Worm (Caenorhabditis elegans) whole organism, L1 larva: Measurements from ENCODE around the gene srsx-34.

Source experiments
- C04F5.9 ChIP-seq: sonication (generic microtip); optimal IDR thresholded peaks from 2 replicates; lab custom pipeline; 2016; ENCODE audit warnings: missing genetic modification characterization, missing compliant biosample characterization
- C16A3.4 ChIP-seq: fragments of 150-350 bp; optimal IDR thresholded peaks from 2 replicates; lab custom pipeline; 2014; ENCODE audit warnings: missing biosample characterization, missing genetic modification characterization
- F16B12.6 ChIP-seq: fragments of 150-350 bp; optimal IDR thresholded peaks from 2 replicates; lab custom pipeline; 2014; ENCODE audit warnings: missing biosample characterization, missing genetic modification characterization
- Y116A8C.19 ChIP-seq: sonication (generic microtip); optimal IDR thresholded peaks from 2 replicates; lab custom pipeline; 2016; ENCODE audit warnings: missing compliant biosample characterization, missing genetic modification characterization, borderline replicate concordance
- aha-1 ChIP-seq: fragments of 150-350 bp; optimal IDR thresholded peaks from 2 replicates; lab custom pipeline; 2014; ENCODE audit warnings: missing biosample characterization, missing genetic modification characterization
- ceh-82 ChIP-seq, 3 experiments: fragments of 150-350 bp in 1 of 3; sonication (generic microtip) in 2 of 3; optimal IDR thresholded peaks; 2 replicates each; lab custom pipeline; 2014 to 2017; ENCODE audit warnings: missing biosample characterization in 3 of 3, missing genetic modification characterization in 3 of 3
- ceh-88 ChIP-seq: fragments of 200-800 bp; sonication (Bioruptor generic); IDR thresholded peaks from 2 replicates; pipeline ENCODE4 v1.3.6; 2022; ENCODE audit warnings: missing genetic modification characterization, missing compliant biosample characterization
- ceh-90 ChIP-seq: sonication (generic microtip); optimal IDR thresholded peaks from 2 replicates; lab custom pipeline; 2016; ENCODE audit warnings: missing genetic modification characterization, missing compliant biosample characterization
- dpl-1 ChIP-seq, 3 experiments: fragments of 150-350 bp in 2 of 3; sonication (generic microtip) in 1 of 3; optimal IDR thresholded peaks; 2 replicates each; lab custom pipeline; 2014 to 2017; ENCODE audit warnings: missing biosample characterization in 3 of 3, missing genetic modification characterization in 3 of 3, missing genetic modification reagents in 3 of 3
- dsc-1 ChIP-seq: sonication (generic microtip); optimal IDR thresholded peaks from 2 replicates; lab custom pipeline; 2016; ENCODE audit warnings: mild to moderate bottlenecking, missing genetic modification characterization, missing compliant biosample characterization
- efl-3 ChIP-seq: fragments of 200-800 bp; sonication (Bioruptor generic); optimal IDR thresholded peaks from 2 replicates; lab custom pipeline; 2018; ENCODE audit warnings: mild to moderate bottlenecking, missing genetic modification characterization, missing compliant biosample characterization
- fkh-4 ChIP-seq: sonication (generic microtip); optimal IDR thresholded peaks from 2 replicates; lab custom pipeline; 2016; ENCODE audit warnings: missing compliant biosample characterization, missing genetic modification characterization, borderline replicate concordance
- fkh-8 ChIP-seq: sonication (generic microtip); optimal IDR thresholded peaks from 2 replicates; lab custom pipeline; 2016; ENCODE audit warnings: mild to moderate bottlenecking, missing genetic modification characterization, missing compliant biosample characterization
- fos-1 ChIP-seq: fragments of 150-350 bp; optimal IDR thresholded peaks from 2 replicates; lab custom pipeline; 2014; ENCODE audit warnings: missing biosample characterization, missing genetic modification characterization
- hpl-2 ChIP-seq: fragments of 150-350 bp; optimal IDR thresholded peaks from 2 replicates; lab custom pipeline; 2014; ENCODE audit warnings: missing biosample characterization, missing genetic modification reagents, missing genetic modification characterization
- irx-1 ChIP-seq: sonication (generic microtip); optimal IDR thresholded peaks from 2 replicates; lab custom pipeline; 2016; ENCODE audit warnings: missing genetic modification characterization, missing compliant biosample characterization
- lin-15B ChIP-seq: fragments of 150-350 bp; sonication (generic microtip); optimal IDR thresholded peaks from 3 replicates; lab custom pipeline; 2014; ENCODE audit warnings: missing biosample characterization, missing genetic modification characterization
- lin-39 ChIP-seq: fragments of 150-350 bp; optimal IDR thresholded peaks from 2 replicates; lab custom pipeline; 2014; ENCODE audit warnings: missing biosample characterization, missing genetic modification reagents, missing genetic modification characterization
- lir-3 ChIP-seq: sonication (generic microtip); optimal IDR thresholded peaks from 2 replicates; lab custom pipeline; 2016; ENCODE audit warnings: mild to moderate bottlenecking, missing genetic modification characterization, moderate library complexity, missing compliant biosample characterization; ENCODE audit not compliant: poor library complexity
- lsy-2 ChIP-seq, 2 experiments: fragments of 150-350 bp; optimal IDR thresholded peaks; 2 replicates each; lab custom pipeline; 2014; ENCODE audit warnings: missing biosample characterization in 2 of 2, missing genetic modification characterization in 2 of 2
- mep-1 ChIP-seq: fragments of 150-350 bp; optimal IDR thresholded peaks from 2 replicates; lab custom pipeline; 2014; ENCODE audit warnings: missing biosample characterization, missing genetic modification characterization
- nhr-11 ChIP-seq: fragments of 150-350 bp; optimal IDR thresholded peaks from 2 replicates; lab custom pipeline; 2014; ENCODE audit warnings: missing biosample characterization, missing genetic modification characterization
- nhr-12 ChIP-seq: sonication (generic microtip); optimal IDR thresholded peaks from 2 replicates; lab custom pipeline; 2017; ENCODE audit warnings: missing biosample characterization, missing genetic modification characterization
- nhr-19 ChIP-seq: fragments of 200-800 bp; sonication (Bioruptor generic); conservative IDR thresholded peaks from 2 replicates; pipeline ENCODE4 v1.3.6; 2022; ENCODE audit warnings: missing genetic modification characterization, missing compliant biosample characterization
- nhr-20 ChIP-seq: sonication (generic microtip); optimal IDR thresholded peaks from 2 replicates; lab custom pipeline; 2016; ENCODE audit warnings: mild to moderate bottlenecking, missing genetic modification characterization, missing compliant biosample characterization
- nhr-47 ChIP-seq: sonication (generic microtip); optimal IDR thresholded peaks from 2 replicates; lab custom pipeline; 2016; ENCODE audit warnings: mild to moderate bottlenecking, missing genetic modification characterization, moderate library complexity, missing compliant biosample characterization
- nhr-71 ChIP-seq: sonication (generic microtip); optimal IDR thresholded peaks from 2 replicates; lab custom pipeline; 2016; ENCODE audit warnings: mild to moderate bottlenecking, missing genetic modification characterization, moderate library complexity, missing compliant biosample characterization
- nhr-77 ChIP-seq: fragments of 150-350 bp; optimal IDR thresholded peaks from 2 replicates; lab custom pipeline; 2014; ENCODE audit warnings: missing biosample characterization, missing genetic modification characterization
- pax-3 ChIP-seq: fragments of 200-800 bp; sonication (Bioruptor generic); optimal IDR thresholded peaks from 2 replicates; lab custom pipeline; 2018; ENCODE audit warnings: mild to moderate bottlenecking, missing genetic modification characterization, moderate library complexity, missing compliant biosample characterization
- pqm-1 ChIP-seq: sonication (generic microtip); optimal IDR thresholded peaks from 3 replicates; lab custom pipeline; 2017; ENCODE audit warnings: missing biosample characterization, missing genetic modification characterization
- skn-1 ChIP-seq: fragments of 150-350 bp; optimal IDR thresholded peaks from 2 replicates; lab custom pipeline; 2014; ENCODE audit warnings: missing biosample characterization, missing genetic modification characterization
- tbx-2 ChIP-seq: sonication (generic microtip); optimal IDR thresholded peaks from 2 replicates; lab custom pipeline; 2016; ENCODE audit warnings: missing genetic modification characterization, missing compliant biosample characterization
- unc-98 ChIP-seq: fragments of 200-800 bp; sonication (Bioruptor generic); IDR thresholded peaks from 2 replicates; pipeline ENCODE4 v1.3.6; 2022; ENCODE audit warnings: missing genetic modification characterization, missing compliant biosample characterization
- ztf-4 ChIP-seq: fragments of 150-350 bp; optimal IDR thresholded peaks from 2 replicates; lab custom pipeline; 2014; ENCODE audit warnings: missing biosample characterization, missing genetic modification characterization

The srsx-34 gene

ce11 chrV:9001175-9001574 is 34.6 kb upstream of the srsx-34 start, which contains the start of gene F59E11.2:
Gene F59E11.2, plus strand, starts transcription at chrV:9001475.
- no peak for TF ChIP-seq nhr-19 (GFP tag; lab: Robert Waterston, UW)
- no peak for TF ChIP-seq dpl-1 (GFP tag; optimal IDR thresholded peaks at IDR 0.05; lab: Kevin White, UChicago)
- no peak for TF ChIP-seq lin-15B (tag; lab: Kevin White, UChicago)
- no peak for TF ChIP-seq unc-98 (GFP tag; lab: Robert Waterston, UW)
- TF ChIP-seq, all 84 proteins: peak for 0

ce11 chrV:9003291-9003690 is 32.5 kb upstream of the srsx-34 start, which contains the start of gene srx-1:
Gene srx-1, plus strand, starts transcription at chrV:9003672.
- TF ChIP-seq lsy-2 (tag; optimal IDR thresholded peaks at IDR 0.05; lab: Kevin White, UChicago) (no peak), pqm-1 (no peak), hpl-2 (GFP tag; lab: Kevin White, UChicago) (no peak), lin-15B (tag; lab: Kevin White, UChicago) (no peak), mep-1 (tag; lab: Kevin White, UChicago) (no peak), nhr-12 (tag; lab: Kevin White, UChicago) (no peak), Y116A8C.19 (tag; lab: Kevin White, UChicago) (no peak), dsc-1 (tag; lab: Kevin White, UChicago) (no peak), ceh-82 (tag; optimal IDR thresholded peaks at IDR 0.05; lab: Kevin White, UChicago) (no peak), nhr-20 (tag; lab: Kevin White, UChicago) (no peak), C04F5.9 (tag; lab: Kevin White, UChicago) (no peak), aha-1 (no peak)

- no peak for TF ChIP-seq nhr-19 (GFP tag; lab: Robert Waterston, UW)
- TF ChIP-seq lin-39: no peak
- TF ChIP-seq fos-1 (tag; lab: Kevin White, UChicago): no peak
- no peak for TF ChIP-seq fkh-8
- no peak for TF ChIP-seq irx-1
- TF ChIP-seq ceh-90 (tag; lab: Kevin White, UChicago): no peak
- no peak for TF ChIP-seq C16A3.4 (tag; lab: Kevin White, UChicago)
- TF ChIP-seq efl-3 (GFP tag; lab: Kevin White, UChicago): no peak
- no peak for TF ChIP-seq ceh-88
- TF ChIP-seq pax-3 (tag; lab: Kevin White, UChicago): no peak
- TF ChIP-seq ztf-4 (tag; lab: Kevin White, UChicago): no peak
- no peak for TF ChIP-seq dsc-1 (tag; lab: Kevin White, UChicago)
- TF ChIP-seq tbx-2 (tag; lab: Kevin White, UChicago): no peak
- no peak for TF ChIP-seq nhr-11 (tag; lab: Kevin White, UChicago)
Observed at ce11 chrV:9005243-9005642, 30.5 kb upstream of the srsx-34 start, which contains the start of gene srx-3. Gene srx-3, plus strand, starts transcription at chrV:9005543.

DNA sequence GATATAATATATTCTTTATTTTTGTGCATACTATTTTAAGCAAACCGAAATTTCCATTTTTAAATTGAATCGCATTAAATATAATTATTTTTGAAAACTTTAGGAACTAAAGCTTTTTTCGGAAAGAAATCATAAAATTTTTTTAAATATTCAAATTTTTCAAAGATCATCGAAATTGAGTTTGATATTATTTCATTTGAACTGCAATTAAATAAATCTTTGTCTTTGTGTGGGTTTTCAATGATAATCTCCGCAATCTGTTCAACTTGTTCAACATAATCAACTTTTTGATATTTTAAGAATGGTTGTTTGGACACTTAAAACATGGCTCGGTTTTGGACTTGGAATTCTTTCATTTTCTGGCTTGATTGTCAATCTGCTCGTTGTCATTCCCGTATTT is 26.6 kb upstream of the srsx-34 start, which contains the start of gene srx-2:
TSS of gene srx-2 (plus strand) at position 301 of the 400 bp plus-strand sequence.
- TF ChIP-seq lir-3 (tag; lab: Kevin White, UChicago): no peak
- no peak for TF ChIP-seq pqm-1
- TF ChIP-seq nhr-71 (tag; lab: Kevin White, UChicago): no peak
- TF ChIP-seq ceh-90 (tag; lab: Kevin White, UChicago): no peak
- TF ChIP-seq F16B12.6: no peak
- TF ChIP-seq nhr-77 (tag; lab: Kevin White, UChicago): no peak
- TF ChIP-seq, all 84 proteins: peak for 0

ce11 chrV:9013765-9014164 is 22.0 kb upstream of the srsx-34 start, which contains the start of gene srh-201:
Gene srh-201, minus strand, starts transcription at chrV:9013865.
- TF ChIP-seq nhr-47 (tag; lab: Kevin White, UChicago): no peak
- TF ChIP-seq lin-15B (tag; lab: Kevin White, UChicago): no peak
- no peak for TF ChIP-seq C04F5.9 (tag; lab: Kevin White, UChicago)
- no peak for TF ChIP-seq lin-39
- no peak for TF ChIP-seq skn-1 (tag; lab: Kevin White, UChicago)
- TF ChIP-seq fkh-4: no peak
